Worm (Caenorhabditis elegans): Measurements from ENCODE around the gene cutl-18.
"Not testable (repeated sequence)": the region's sequence is repeated elsewhere in the genome, so short reads cannot be mapped to it uniquely, and the experiment has no call there.

Gene cutl-18

DNA sequence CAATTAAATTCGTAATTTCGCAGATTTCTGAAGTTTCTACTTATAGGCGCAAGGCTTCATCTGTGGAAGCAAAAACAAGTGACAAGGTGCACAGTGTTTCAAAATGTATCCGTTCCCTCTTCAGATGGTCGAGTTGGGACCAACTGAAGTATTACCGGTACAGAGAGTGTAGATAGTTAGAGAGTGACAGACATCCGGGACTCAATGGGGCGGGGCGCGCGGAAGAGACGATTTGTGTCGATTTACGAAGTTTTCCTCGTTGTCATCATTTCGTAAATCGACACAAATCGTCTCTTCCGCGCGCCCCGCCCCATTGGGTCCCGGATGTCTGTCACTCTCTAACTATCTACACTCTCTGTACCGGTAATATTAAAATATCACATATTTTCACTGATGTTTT is 30.6 kb downstream of the cutl-18 start, which contains the start of gene C03E10.3:
C03E10.3 (plus strand) TSS at position 301 of the 400 bp plus-strand sequence.
- not testable (repeated sequence) for TF ChIP-seq unc-62 (GFP tag; optimal IDR thresholded peaks at IDR 0.05)

DNA sequence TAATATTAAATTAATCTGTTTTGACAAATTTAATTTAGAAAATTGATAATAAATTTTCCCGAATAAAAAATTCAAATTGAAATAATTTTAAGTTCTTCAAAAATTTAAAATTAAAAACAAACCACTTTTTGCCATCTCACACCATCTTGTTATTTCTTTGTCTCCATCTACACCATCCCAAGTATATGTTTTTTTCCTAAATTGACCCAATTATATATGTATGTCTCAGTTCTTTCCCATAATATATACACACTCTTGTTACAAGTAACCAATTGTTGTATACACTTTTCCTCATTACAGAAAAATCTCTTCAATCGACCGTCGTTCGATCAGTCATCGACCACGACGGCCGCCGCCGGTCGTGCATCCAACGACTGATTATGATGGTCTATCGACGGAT is 34.4 kb downstream of the cutl-18 start, which contains the start of gene gly-20:
gly-20 (plus strand) TSS at position 301 of the 400 bp plus-strand sequence.
- TF ChIP-seq unc-62 (GFP tag; optimal IDR thresholded peaks at IDR 0.05), result no peak

DNA sequence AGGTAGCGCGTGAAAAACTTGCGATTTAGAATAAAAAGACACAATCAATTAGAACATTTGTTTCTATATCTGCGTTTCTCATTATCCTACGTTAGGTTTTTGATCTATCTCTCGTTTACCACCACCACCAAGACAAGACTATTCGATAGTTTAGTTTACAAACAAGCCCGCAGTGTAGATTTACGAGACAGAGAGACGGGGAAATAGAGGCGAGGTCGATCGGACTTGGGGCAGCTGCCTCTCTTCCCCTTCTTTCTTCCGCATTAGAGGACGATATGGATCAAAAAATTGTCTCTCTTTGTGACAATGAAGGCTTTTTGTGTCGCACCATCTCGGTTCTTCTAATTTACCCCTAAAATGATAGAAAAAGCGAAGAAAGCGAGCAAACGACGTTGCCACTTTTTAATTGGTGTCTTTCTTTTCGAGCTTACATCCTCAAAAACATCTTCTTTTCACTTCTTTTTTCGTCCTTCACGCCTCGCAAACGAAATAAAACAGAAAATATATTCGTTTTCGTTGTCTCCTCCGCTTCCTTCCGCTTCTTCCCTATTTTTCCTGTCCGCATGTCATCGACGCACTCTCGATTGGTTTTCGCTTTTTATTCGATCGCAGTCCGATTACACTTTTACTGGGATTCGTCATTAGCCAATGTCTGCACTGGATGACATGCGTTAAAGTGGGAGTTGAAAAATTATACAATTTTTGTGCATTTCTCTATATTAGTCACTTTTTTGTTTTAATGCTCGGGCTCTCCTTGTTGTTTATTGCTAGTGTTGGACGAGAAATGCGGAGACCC is 35.1 kb downstream of the cutl-18 start:
- TF ChIP-seq unc-62 (GFP tag; optimal IDR thresholded peaks at IDR 0.05), result no peak

DNA sequence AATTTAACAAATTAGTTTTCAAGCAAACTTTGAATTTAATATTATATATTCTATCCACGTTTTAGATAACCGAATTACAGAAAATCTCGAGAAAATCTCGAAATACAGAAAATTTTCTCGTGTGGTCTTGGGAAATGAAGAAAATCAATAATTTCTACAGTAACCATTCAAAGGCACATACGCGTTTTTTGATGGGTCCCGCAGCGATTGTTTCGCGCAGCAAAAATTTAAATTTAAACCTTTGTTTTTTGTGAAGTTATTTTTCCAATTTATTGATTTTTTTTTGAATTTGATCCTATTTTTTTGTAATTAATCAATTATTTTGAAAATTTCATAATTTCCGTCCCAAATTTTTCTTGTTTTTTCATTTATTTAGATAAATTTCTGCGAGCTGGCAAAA is 37.1 kb downstream of the cutl-18 start:
- TF ChIP-seq unc-62 (GFP tag; optimal IDR thresholded peaks at IDR 0.05), result no peak

DNA sequence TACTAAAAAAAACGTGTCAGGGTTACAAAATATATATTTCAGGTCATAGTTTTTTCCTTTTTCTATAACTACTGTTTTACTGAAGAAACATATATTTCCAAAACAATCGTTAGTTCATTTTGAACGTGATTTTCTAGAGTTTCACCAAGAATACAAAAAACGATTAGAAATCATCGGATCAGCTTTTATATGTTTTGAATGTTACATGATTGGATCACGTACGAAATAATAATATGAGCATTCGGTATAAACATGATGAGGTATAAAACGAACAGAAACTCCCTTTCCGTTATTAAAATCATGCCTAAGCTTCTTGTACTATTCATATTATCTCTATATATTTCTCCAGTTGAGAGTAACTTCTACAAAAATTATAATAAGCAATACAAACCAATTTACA is 43.9 kb downstream of the cutl-18 start, which contains the start of gene clec-223:
clec-223 (plus strand) TSS at position 301 of the 400 bp plus-strand sequence.
- TF ChIP-seq unc-62 (GFP tag; optimal IDR thresholded peaks at IDR 0.05), result no peak

DNA sequence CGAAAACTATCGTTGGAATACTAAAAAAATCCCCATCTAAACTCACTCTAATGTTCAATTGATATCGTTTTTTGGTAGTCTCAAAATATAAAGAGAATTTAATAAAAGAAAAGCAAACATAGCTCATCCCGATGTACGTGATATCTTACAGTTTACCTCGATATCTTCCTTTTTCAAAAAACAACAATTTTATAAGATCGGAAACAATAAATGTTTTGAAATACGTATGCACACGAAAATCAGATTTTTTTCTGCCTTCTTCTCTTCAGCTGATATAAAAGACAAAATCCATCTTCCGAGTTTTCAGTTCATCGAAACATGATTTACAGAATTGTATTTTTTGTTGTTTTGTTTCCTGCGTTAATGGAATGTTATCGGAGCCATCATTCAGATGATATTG is 45.6 kb downstream of the cutl-18 start, which contains the start of gene clec-222:
clec-222 (plus strand) TSS at position 301 of the 400 bp plus-strand sequence.
- TF ChIP-seq unc-62 (GFP tag; optimal IDR thresholded peaks at IDR 0.05), result no peak

DNA sequence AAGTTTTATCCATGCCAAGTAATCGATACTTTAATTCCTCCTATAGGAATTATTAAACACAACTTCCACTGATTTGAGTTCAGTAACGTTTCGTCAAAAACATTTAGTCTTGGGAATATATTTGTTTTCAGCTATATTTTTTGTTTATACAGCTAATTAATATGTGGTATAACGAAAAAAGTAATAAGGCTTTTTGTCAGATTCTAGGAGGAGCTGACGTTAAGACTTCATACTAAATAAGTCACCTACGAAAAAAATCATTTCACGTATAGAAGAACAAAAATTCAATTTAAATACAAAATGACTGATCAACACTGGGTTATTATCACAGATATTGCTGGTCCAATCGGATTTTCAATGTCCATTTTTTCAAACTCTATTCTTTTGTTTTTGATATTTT is 47.9 kb downstream of the cutl-18 start, which contains the start of gene str-115:
str-115 (plus strand) TSS at position 301 of the 400 bp plus-strand sequence.
- no peak for TF ChIP-seq unc-62 (GFP tag; optimal IDR thresholded peaks at IDR 0.05)

DNA sequence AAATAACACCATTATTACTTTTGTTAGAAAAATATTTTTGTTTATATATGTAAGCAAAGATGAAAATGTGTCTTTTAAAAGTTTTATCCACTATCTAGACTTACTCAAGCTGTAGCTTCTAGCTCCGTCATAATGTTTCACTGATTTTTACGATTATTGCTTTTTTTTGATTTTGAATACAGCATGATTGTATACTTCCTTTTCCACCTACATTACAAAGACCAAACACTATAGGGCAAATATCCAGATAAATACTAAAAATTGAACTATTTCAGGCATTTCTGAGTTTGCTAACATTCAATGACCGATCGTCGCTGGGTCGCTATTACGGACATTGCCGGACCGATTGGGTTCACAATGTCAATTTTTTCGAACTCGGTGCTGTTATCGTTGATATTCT is 50.0 kb downstream of the cutl-18 start, which contains the start of gene str-116:
str-116 (plus strand) TSS at position 301 of the 400 bp plus-strand sequence.
- no peak for TF ChIP-seq unc-62 (GFP tag; optimal IDR thresholded peaks at IDR 0.05)

DNA sequence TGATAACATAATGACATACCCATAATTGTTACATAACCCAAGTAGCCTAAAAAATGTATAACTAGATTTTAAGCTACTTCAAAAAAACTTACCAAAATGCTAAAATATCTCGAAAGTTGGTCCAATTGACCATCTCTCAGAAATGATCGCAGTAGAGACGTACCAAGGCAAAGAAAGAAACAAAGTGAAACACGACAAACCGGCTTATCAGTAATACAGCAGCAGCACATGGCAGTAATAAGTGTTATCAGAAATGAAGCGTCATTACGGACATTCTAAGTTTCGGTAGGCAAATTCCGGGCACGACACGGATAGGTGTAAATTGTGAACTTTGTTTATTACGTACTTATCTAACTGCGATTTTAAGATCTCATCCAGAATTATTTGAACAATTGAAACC is 51.2 kb downstream of the cutl-18 start, which contains the start of gene cln-3.1:
cln-3.1 (minus strand) TSS at position 171 of the 400 bp plus-strand sequence.
- TF ChIP-seq unc-62 (GFP tag; optimal IDR thresholded peaks at IDR 0.05), result no peak

All from whole organism, dauer.